Worm (Caenorhabditis elegans) whole organism, young adult: ENCODE data around the gene lin-54.

Source experiments
- B0261.1 ChIP-seq: sonication (generic microtip); optimal IDR thresholded peaks from 2 replicates; lab custom pipeline; 2016; ENCODE audit warnings: mild to moderate bottlenecking, missing genetic modification characterization, moderate library complexity, missing compliant biosample characterization
- D2030.7 ChIP-seq: fragments of 200-800 bp; sonication (Bioruptor generic); IDR thresholded peaks from 2 replicates; pipeline ENCODE4 v1.3.6; 2022; ENCODE audit warnings: missing genetic modification reagents, missing genetic modification characterization, missing compliant biosample characterization
- F10E7.11 ChIP-seq: sonication (generic microtip); optimal IDR thresholded peaks from 2 replicates; lab custom pipeline; 2017; ENCODE audit warnings: mild to moderate bottlenecking, missing genetic modification characterization, moderate library complexity, missing compliant biosample characterization
- F22D6.2 ChIP-seq: sonication (generic microtip); optimal IDR thresholded peaks from 2 replicates; lab custom pipeline; 2016; ENCODE audit warnings: mild to moderate bottlenecking, missing genetic modification characterization, missing compliant biosample characterization
- F52B5.7 ChIP-seq: sonication (generic microtip); optimal IDR thresholded peaks from 2 replicates; lab custom pipeline; 2016; ENCODE audit warnings: mild to moderate bottlenecking, missing genetic modification characterization, missing compliant biosample characterization
- F57A8.1 ChIP-seq: fragments of 200-800 bp; sonication (Bioruptor generic); optimal IDR thresholded peaks from 2 replicates; lab custom pipeline; 2018; ENCODE audit warnings: mild to moderate bottlenecking, missing genetic modification characterization, moderate library complexity, missing compliant biosample characterization
- K11D2.4 ChIP-seq: fragments of 200-800 bp; sonication (Bioruptor generic); IDR thresholded peaks from 2 replicates; pipeline ENCODE4 v1.3.6; 2022; ENCODE audit warnings: missing genetic modification reagents, missing genetic modification characterization, missing compliant biosample characterization
- K12H6.12 ChIP-seq: fragments of 200-800 bp; sonication (Bioruptor generic); optimal IDR thresholded peaks from 2 replicates; lab custom pipeline; 2018; ENCODE audit warnings: mild to moderate bottlenecking, missing genetic modification characterization, missing compliant biosample characterization
- T07F8.4 ChIP-seq: sonication (generic microtip); optimal IDR thresholded peaks from 2 replicates; lab custom pipeline; 2016; ENCODE audit warnings: mild to moderate bottlenecking, missing genetic modification characterization, moderate library complexity, missing compliant biosample characterization
- Y67H2A.10 ChIP-seq: fragments of 200-800 bp; sonication (Bioruptor generic); conservative IDR thresholded peaks from 2 replicates; pipeline ENCODE4 v1.3.6; 2022; ENCODE audit warnings: missing genetic modification reagents, missing genetic modification characterization, missing compliant biosample characterization
- Y79H2A.3 ChIP-seq: fragments of 200-800 bp; sonication (Bioruptor generic); conservative IDR thresholded peaks from 2 replicates; pipeline ENCODE4 v1.3.6; 2022; ENCODE audit warnings: missing genetic modification reagents, missing genetic modification characterization, missing compliant biosample characterization
- ZK185.1 ChIP-seq: sonication (generic microtip); optimal IDR thresholded peaks from 2 replicates; lab custom pipeline; 2016; ENCODE audit warnings: mild to moderate bottlenecking, missing genetic modification characterization, missing compliant biosample characterization; ENCODE audit not compliant: poor library complexity, severe bottlenecking
- akir-1 ChIP-seq: fragments of 200-800 bp; sonication (Bioruptor generic); optimal IDR thresholded peaks from 2 replicates; lab custom pipeline; 2018; ENCODE audit warnings: mild to moderate bottlenecking, missing genetic modification characterization, moderate library complexity, missing compliant biosample characterization
- aptf-2 ChIP-seq: fragments of 200-800 bp; sonication (Bioruptor generic); conservative IDR thresholded peaks from 2 replicates; pipeline ENCODE4 v1.3.6; 2022; ENCODE audit warnings: missing genetic modification reagents, missing genetic modification characterization, missing compliant biosample characterization
- aptf-3 ChIP-seq: fragments of 200-800 bp; sonication (Bioruptor generic); IDR thresholded peaks from 2 replicates; pipeline ENCODE4 v1.3.6; 2022; ENCODE audit warnings: missing genetic modification characterization, missing compliant biosample characterization
- atf-7 ChIP-seq: sonication (generic microtip); optimal IDR thresholded peaks from 2 replicates; lab custom pipeline; 2017; ENCODE audit warnings: mild to moderate bottlenecking, missing genetic modification characterization, missing compliant biosample characterization
- athp-1 ChIP-seq: sonication (generic microtip); optimal IDR thresholded peaks from 2 replicates; lab custom pipeline; 2017; ENCODE audit warnings: mild to moderate bottlenecking, missing genetic modification characterization, missing compliant biosample characterization
- attf-3 ChIP-seq: fragments of 200-800 bp; sonication (Bioruptor generic); conservative IDR thresholded peaks from 2 replicates; pipeline ENCODE4 v1.3.6; 2022; ENCODE audit warnings: missing genetic modification reagents, missing genetic modification characterization, missing compliant biosample characterization
- cebp-1 ChIP-seq, 2 experiments: fragments of 200-800 bp in 1 of 2; sonication (Bioruptor generic) in 1 of 2; sonication (generic microtip) in 1 of 2; IDR thresholded peaks in 1 of 2; optimal IDR thresholded peaks in 1 of 2; 2 replicates each; pipeline versions ENCODE4 v1.3.6 to Lab custom; 2017 to 2022; ENCODE audit warnings: missing compliant biosample characterization in 2 of 2, missing genetic modification characterization in 2 of 2, mild to moderate bottlenecking in 1 of 2, missing genetic modification reagents in 1 of 2, moderate library complexity in 1 of 2
- ceh-100 ChIP-seq: fragments of 200-800 bp; sonication (Bioruptor generic); IDR thresholded peaks from 2 replicates; pipeline ENCODE4 v1.3.6; 2022; ENCODE audit warnings: missing genetic modification reagents, missing genetic modification characterization, missing compliant biosample characterization
- ceh-58 ChIP-seq: fragments of 200-800 bp; sonication (Bioruptor generic); IDR thresholded peaks from 2 replicates; pipeline ENCODE4 v1.3.6; 2022; ENCODE audit warnings: missing genetic modification characterization, missing compliant biosample characterization
- chd-7 ChIP-seq: sonication (generic microtip); optimal IDR thresholded peaks from 2 replicates; lab custom pipeline; 2016; ENCODE audit warnings: mild to moderate bottlenecking, missing genetic modification characterization, moderate library complexity, missing compliant biosample characterization
- dpff-1 ChIP-seq: sonication (generic microtip); optimal IDR thresholded peaks from 2 replicates; lab custom pipeline; 2017; ENCODE audit warnings: mild to moderate bottlenecking, missing genetic modification characterization, missing compliant biosample characterization
- dpl-1 ChIP-seq: fragments of 150-350 bp; optimal IDR thresholded peaks from 2 replicates; lab custom pipeline; 2014; ENCODE audit warnings: missing biosample characterization, missing genetic modification reagents, missing genetic modification characterization
- egl-18 ChIP-seq: fragments of 200-800 bp; sonication (Bioruptor generic); IDR thresholded peaks from 2 replicates; pipeline ENCODE4 v1.3.6; 2022; ENCODE audit warnings: missing genetic modification reagents, missing genetic modification characterization, missing compliant biosample characterization
- egl-44 ChIP-seq: fragments of 200-800 bp; sonication (Bioruptor generic); IDR thresholded peaks from 2 replicates; pipeline ENCODE4 v1.3.6; 2022; ENCODE audit warnings: missing genetic modification reagents, missing genetic modification characterization, missing compliant biosample characterization
- ekl-4 ChIP-seq: fragments of 200-800 bp; sonication (Bioruptor generic); IDR thresholded peaks from 2 replicates; pipeline ENCODE4 v1.3.6; 2022; ENCODE audit warnings: missing genetic modification reagents, missing genetic modification characterization, missing compliant biosample characterization
- hmg-20 ChIP-seq: fragments of 200-800 bp; sonication (Bioruptor generic); IDR thresholded peaks from 2 replicates; pipeline ENCODE4 v1.3.6; 2022; ENCODE audit warnings: missing genetic modification reagents, missing genetic modification characterization, missing compliant biosample characterization
- lin-35 ChIP-seq, 3 experiments: fragments of 150-350 bp in 2 of 3; sonication (generic microtip) in 1 of 3; optimal IDR thresholded peaks; 2 replicates each; lab custom pipeline; 2014 to 2018; ENCODE audit warnings: missing biosample characterization in 3 of 3, missing genetic modification characterization in 3 of 3, missing genetic modification reagents in 3 of 3
- lin-54 ChIP-seq: fragments of 200-800 bp; sonication (Bioruptor generic); optimal IDR thresholded peaks from 2 replicates; lab custom pipeline; 2018; ENCODE audit warnings: mild to moderate bottlenecking, missing genetic modification characterization, missing compliant biosample characterization
- lir-1 ChIP-seq: fragments of 200-800 bp; sonication (Bioruptor generic); conservative IDR thresholded peaks from 2 replicates; pipeline ENCODE4 v1.3.6; 2022; ENCODE audit warnings: missing genetic modification reagents, missing genetic modification characterization, missing compliant biosample characterization
- madf-3 ChIP-seq: fragments of 200-800 bp; sonication (Bioruptor generic); IDR thresholded peaks from 2 replicates; pipeline ENCODE4 v1.3.6; 2022; ENCODE audit warnings: missing genetic modification reagents, missing genetic modification characterization, missing compliant biosample characterization
- mcd-1 ChIP-seq: fragments of 200-800 bp; sonication (Bioruptor generic); IDR thresholded peaks from 2 replicates; pipeline ENCODE4 v1.3.6; 2022; ENCODE audit warnings: missing genetic modification reagents, missing genetic modification characterization, missing compliant biosample characterization
- mel-28 ChIP-seq: sonication (generic microtip); optimal IDR thresholded peaks from 2 replicates; lab custom pipeline; 2016; ENCODE audit warnings: borderline replicate concordance, mild to moderate bottlenecking, missing genetic modification characterization, missing compliant biosample characterization
- mes-4 ChIP-seq: sonication (generic microtip); optimal IDR thresholded peaks from 2 replicates; lab custom pipeline; 2016; ENCODE audit warnings: missing genotype, missing genetic modification characterization, missing compliant biosample characterization
- nfya-1 ChIP-seq: sonication (generic microtip); optimal IDR thresholded peaks from 2 replicates; lab custom pipeline; 2017; ENCODE audit warnings: antibody characterized with exemption, missing compliant biosample characterization, missing genetic modification characterization, borderline replicate concordance; ENCODE audit not compliant: insufficient read depth
- nfya-2 ChIP-seq: fragments of 200-800 bp; sonication (Bioruptor generic); IDR thresholded peaks from 2 replicates; pipeline ENCODE4 v1.3.6; 2022; ENCODE audit warnings: missing genetic modification reagents, missing genetic modification characterization, missing compliant biosample characterization
- nhr-120 ChIP-seq: fragments of 200-800 bp; sonication (Bioruptor generic); IDR thresholded peaks from 2 replicates; pipeline ENCODE4 v1.3.6; 2022; ENCODE audit warnings: missing genetic modification characterization, missing compliant biosample characterization
- pbrm-1 ChIP-seq: fragments of 200-800 bp; sonication (Bioruptor generic); IDR thresholded peaks from 2 replicates; pipeline ENCODE4 v1.3.6; 2022; ENCODE audit warnings: missing genetic modification reagents, missing genetic modification characterization, missing compliant biosample characterization
- pha-4 ChIP-seq: fragments of 150-350 bp; sonication (generic microtip); optimal IDR thresholded peaks from 2 replicates; lab custom pipeline; 2014; ENCODE audit warnings: missing biosample characterization, missing genetic modification reagents, missing genetic modification characterization
- rcor-1 ChIP-seq: fragments of 200-800 bp; sonication (Bioruptor generic); IDR thresholded peaks from 2 replicates; pipeline ENCODE4 v1.3.6; 2022; ENCODE audit warnings: missing genetic modification reagents, missing genetic modification characterization, missing compliant biosample characterization
- sdz-38 ChIP-seq: sonication (generic microtip); optimal IDR thresholded peaks from 2 replicates; lab custom pipeline; 2016; ENCODE audit warnings: missing genotype, missing genetic modification characterization, missing compliant biosample characterization
- snpc-1.3 ChIP-seq: sonication (generic microtip); optimal IDR thresholded peaks from 2 replicates; lab custom pipeline; 2017; ENCODE audit warnings: missing genetic modification characterization, mild to moderate bottlenecking, missing compliant biosample characterization, antibody characterized with exemption, moderate library complexity, missing genotype, missing genetic modification reagents; ENCODE audit not compliant: insufficient read depth
- snpc-4 ChIP-seq, 5 experiments: fragments of 150-350 bp in 1 of 5; sonication (generic microtip) in 4 of 5; optimal IDR thresholded peaks; 2 replicates each; lab custom pipeline; 2014 to 2018; ENCODE audit warnings: missing genetic modification characterization in 5 of 5, missing biosample characterization in 3 of 5, antibody characterized with exemption in 2 of 5, mild to moderate bottlenecking in 2 of 5, missing compliant biosample characterization in 2 of 5, missing genotype in 2 of 5, moderate library complexity in 2 of 5, missing genetic modification reagents in 1 of 5
- unc-130 ChIP-seq: sonication (generic microtip); optimal IDR thresholded peaks from 2 replicates; lab custom pipeline; 2016; ENCODE audit warnings: missing genetic modification reagents, missing genetic modification characterization, missing compliant biosample characterization
- ztf-22 ChIP-seq: fragments of 200-800 bp; sonication (Bioruptor generic); optimal IDR thresholded peaks from 2 replicates; lab custom pipeline; 2018; ENCODE audit warnings: mild to moderate bottlenecking, missing genetic modification characterization, moderate library complexity, missing compliant biosample characterization
- ztf-25 ChIP-seq: fragments of 200-800 bp; sonication (Bioruptor generic); IDR thresholded peaks from 2 replicates; pipeline ENCODE4 v1.3.6; 2022; ENCODE audit warnings: missing genetic modification reagents, missing genetic modification characterization, missing compliant biosample characterization
- ztf-6 ChIP-seq: fragments of 200-800 bp; sonication (Bioruptor generic); IDR thresholded peaks from 2 replicates; pipeline ENCODE4 v1.3.6; 2022; ENCODE audit warnings: missing genetic modification reagents, missing genetic modification characterization, missing compliant biosample characterization

lin-54 gene

DNA sequence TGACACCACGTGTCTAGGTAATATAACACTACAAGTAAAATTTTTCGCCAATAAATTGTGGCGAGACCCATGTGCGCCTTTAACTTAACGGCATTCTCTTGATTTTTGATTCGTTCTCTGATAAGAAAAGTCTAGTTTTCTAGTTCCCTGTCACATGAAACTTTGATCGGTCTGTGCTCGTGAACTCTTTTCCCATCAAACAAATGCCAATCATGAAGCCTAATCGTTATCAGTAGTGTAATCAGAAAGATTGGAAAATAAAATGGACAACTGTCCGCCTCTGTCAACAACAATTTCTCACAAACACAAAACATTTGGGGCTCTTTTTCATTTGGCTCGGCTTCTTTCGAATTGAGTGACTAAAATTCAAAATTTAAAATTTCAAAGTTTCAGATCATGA lies 13.0 kb downstream of the lin-54 start, which contains the start of gene ttr-45 (continued):
- TF ChIP-seq mcd-1 (GFP tag; lab: Robert Waterston, UW) = no peak
- TF ChIP-seq nfya-1 (tag; lab: Kevin White, UChicago) = no peak
- TF ChIP-seq pha-4 (tag; lab: Kevin White, UChicago) = peak; percentile 65
- peak; percentile 48 for TF ChIP-seq ztf-22 (GFP tag; lab: Kevin White, UChicago)
- TF ChIP-seq pbrm-1 (GFP tag; lab: Robert Waterston, UW) = no peak
- no peak for TF ChIP-seq snpc-4 (GFP tag; optimal IDR thresholded peaks at IDR 0.05; lab: Kevin White, UChicago)
- TF ChIP-seq snpc-4 (tag; optimal IDR thresholded peaks at IDR 0.05; lab: Kevin White, UChicago) = no peak
- TF ChIP-seq chd-7 (tag; lab: Kevin White, UChicago) = no peak
- TF ChIP-seq F57A8.1 (GFP tag; lab: Kevin White, UChicago) = no peak
- no peak for TF ChIP-seq cebp-1 (GFP tag; IDR thresholded peaks at IDR 0.05; lab: Robert Waterston, UW)
- peak; percentile 53 for TF ChIP-seq cebp-1 (tag; optimal IDR thresholded peaks at IDR 0.05; lab: Kevin White, UChicago)
- no peak for TF ChIP-seq F22D6.2 (tag; lab: Kevin White, UChicago)
- no peak for TF ChIP-seq ZK185.1 (tag; lab: Kevin White, UChicago)
- TF ChIP-seq athp-1 (tag; lab: Kevin White, UChicago) = no peak
- no peak for TF ChIP-seq ceh-58 (GFP tag; lab: Robert Waterston, UW)
- TF ChIP-seq B0261.1 (tag; lab: Kevin White, UChicago) = no peak
- TF ChIP-seq ztf-6 = no peak
- no peak for TF ChIP-seq mel-28 (tag; lab: Kevin White, UChicago)
- TF ChIP-seq aptf-2 (GFP tag; lab: Robert Waterston, UW) = no peak
- no peak for TF ChIP-seq F10E7.11
- TF ChIP-seq egl-18 (GFP tag; lab: Robert Waterston, UW) = no peak
- TF ChIP-seq T07F8.4 (tag; lab: Kevin White, UChicago) = no peak
- TF ChIP-seq ekl-4 (GFP tag; lab: Robert Waterston, UW) = 0 out of 2 replicates have a peak, but pooled peaks have one; percentile 22
- no peak for TF ChIP-seq lin-54 (GFP tag; lab: Kevin White, UChicago)
- no peak for TF ChIP-seq Y67H2A.10 (GFP tag; lab: Robert Waterston, UW)
- TF ChIP-seq lin-35 (GFP tag; optimal IDR thresholded peaks at IDR 0.05; lab: Kevin White, UChicago) = no peak
- no peak for TF ChIP-seq lir-1 (GFP tag; lab: Robert Waterston, UW)
- TF ChIP-seq akir-1 (GFP tag; lab: Kevin White, UChicago) = no peak
- no peak for TF ChIP-seq nhr-120
- TF ChIP-seq unc-130 (GFP tag; lab: Kevin White, UChicago) = no peak
- TF ChIP-seq rcor-1 (GFP tag; lab: Robert Waterston, UW) = no peak
- no peak for TF ChIP-seq hmg-20 (GFP tag; lab: Robert Waterston, UW)
- TF ChIP-seq attf-3 (GFP tag; lab: Robert Waterston, UW) = no peak
- no peak for TF ChIP-seq Y79H2A.3 (GFP tag; lab: Robert Waterston, UW)
- no peak for TF ChIP-seq F52B5.7 (tag; lab: Kevin White, UChicago)
- TF ChIP-seq K12H6.12 (tag; lab: Kevin White, UChicago) = no peak
- peak; percentile 50 for TF ChIP-seq atf-7 (tag; lab: Kevin White, UChicago)
- TF ChIP-seq ztf-25 = no peak
- no peak for TF ChIP-seq nfya-2 (GFP tag; lab: Robert Waterston, UW)
- no peak for TF ChIP-seq mes-4 (tag; lab: Kevin White, UChicago)
- TF ChIP-seq dpl-1 (GFP tag; lab: Kevin White, UChicago) = no peak
- no peak for TF ChIP-seq snpc-1.3
- no peak for TF ChIP-seq dpff-1 (tag; lab: Kevin White, UChicago)
- no peak for TF ChIP-seq egl-44 (GFP tag; lab: Robert Waterston, UW)
- TF ChIP-seq K11D2.4 (GFP tag; lab: Robert Waterston, UW) = no peak
- no peak for TF ChIP-seq sdz-38
- TF ChIP-seq aptf-3 = no peak
- TF ChIP-seq ceh-100 (GFP tag; lab: Robert Waterston, UW) = no peak
- no peak for TF ChIP-seq madf-3
- no peak for TF ChIP-seq D2030.7 (GFP tag; lab: Robert Waterston, UW)
